Worm (Caenorhabditis elegans) whole organism, late embryonic: Measurements from ENCODE around the gene Y43F8C.5.

ENCODE experiments used
- C08G9.2 ChIP-seq: sonication (generic microtip); optimal IDR thresholded peaks from 2 replicates; lab custom pipeline; 2016; ENCODE audit warnings: mild to moderate bottlenecking, missing genetic modification characterization, moderate library complexity, missing compliant biosample characterization
- C38D4.7 ChIP-seq: fragments of 200-800 bp; sonication (Bioruptor generic); optimal IDR thresholded peaks from 2 replicates; lab custom pipeline; 2018; ENCODE audit warnings: mild to moderate bottlenecking, missing genetic modification characterization, moderate library complexity, missing compliant biosample characterization
- F13H6.1 ChIP-seq: sonication (generic microtip); optimal IDR thresholded peaks from 2 replicates; lab custom pipeline; 2016; ENCODE audit warnings: missing genetic modification characterization, missing compliant biosample characterization
- K02D7.2 ChIP-seq: sonication (generic microtip); optimal IDR thresholded peaks from 2 replicates; lab custom pipeline; 2017; ENCODE audit warnings: mild to moderate bottlenecking, missing genetic modification characterization, missing compliant biosample characterization
- T23F11.4 ChIP-seq: fragments of 200-800 bp; sonication (Bioruptor generic); optimal IDR thresholded peaks from 2 replicates; lab custom pipeline; 2018; ENCODE audit warnings: mild to moderate bottlenecking, missing genetic modification characterization, missing compliant biosample characterization
- ceh-18 ChIP-seq: sonication (generic microtip); optimal IDR thresholded peaks from 2 replicates; lab custom pipeline; 2016; ENCODE audit warnings: missing genetic modification characterization, missing compliant biosample characterization
- ceh-19 ChIP-seq: fragments of 200-800 bp; sonication (Bioruptor generic); optimal IDR thresholded peaks from 2 replicates; lab custom pipeline; 2018; ENCODE audit warnings: mild to moderate bottlenecking, missing genetic modification characterization, missing compliant biosample characterization
- ceh-2 ChIP-seq: sonication (generic microtip); optimal IDR thresholded peaks from 2 replicates; lab custom pipeline; 2016; ENCODE audit warnings: missing genotype, missing genetic modification characterization, missing compliant biosample characterization
- ceh-31 ChIP-seq: sonication (generic microtip); optimal IDR thresholded peaks from 2 replicates; lab custom pipeline; 2016; ENCODE audit warnings: missing genetic modification characterization, missing compliant biosample characterization
- ceh-45 ChIP-seq: fragments of 200-800 bp; sonication (Bioruptor generic); IDR thresholded peaks from 2 replicates; pipeline ENCODE4 v1.3.6; 2022; ENCODE audit warnings: missing genetic modification reagents, missing genetic modification characterization, missing compliant biosample characterization
- ceh-48 ChIP-seq: sonication (generic microtip); optimal IDR thresholded peaks from 2 replicates; lab custom pipeline; 2016; ENCODE audit warnings: missing genetic modification characterization, inconsistent platforms, missing compliant biosample characterization
- ceh-9 ChIP-seq: sonication (generic microtip); optimal IDR thresholded peaks from 2 replicates; lab custom pipeline; 2016; ENCODE audit warnings: mild to moderate bottlenecking, missing genetic modification characterization, inconsistent platforms, missing compliant biosample characterization
- che-1 ChIP-seq: sonication (generic microtip); optimal IDR thresholded peaks from 2 replicates; lab custom pipeline; 2016; ENCODE audit warnings: mild to moderate bottlenecking, missing genetic modification characterization, missing compliant biosample characterization
- dve-1 ChIP-seq: sonication (generic microtip); optimal IDR thresholded peaks from 2 replicates; lab custom pipeline; 2017; ENCODE audit warnings: antibody characterized with exemption, mild to moderate bottlenecking, missing genetic modification characterization, missing compliant biosample characterization
- elt-2 ChIP-seq: sonication (generic microtip); optimal IDR thresholded peaks from 2 replicates; lab custom pipeline; 2016; ENCODE audit warnings: missing genetic modification reagents, missing genetic modification characterization, missing compliant biosample characterization
- elt-4 ChIP-seq: sonication (generic microtip); optimal IDR thresholded peaks from 2 replicates; lab custom pipeline; 2016; ENCODE audit warnings: missing genetic modification characterization, missing compliant biosample characterization
- eyg-1 ChIP-seq: sonication (generic microtip); optimal IDR thresholded peaks from 2 replicates; lab custom pipeline; 2016; ENCODE audit warnings: missing genotype, missing genetic modification characterization, missing compliant biosample characterization
- fax-1 ChIP-seq: sonication (generic microtip); optimal IDR thresholded peaks from 2 replicates; lab custom pipeline; 2016; ENCODE audit warnings: missing genotype, missing genetic modification characterization, missing compliant biosample characterization
- hlh-15 ChIP-seq: sonication (generic microtip); optimal IDR thresholded peaks from 2 replicates; lab custom pipeline; 2016; ENCODE audit warnings: missing genetic modification characterization, missing compliant biosample characterization
- lim-6 ChIP-seq: sonication (generic microtip); optimal IDR thresholded peaks from 2 replicates; lab custom pipeline; 2016; ENCODE audit warnings: missing genetic modification characterization, missing compliant biosample characterization
- mec-3 ChIP-seq: sonication (generic microtip); optimal IDR thresholded peaks from 2 replicates; lab custom pipeline; 2016; ENCODE audit warnings: borderline replicate concordance, missing genetic modification characterization, missing compliant biosample characterization
- nfya-1 ChIP-seq: sonication (generic microtip); optimal IDR thresholded peaks from 2 replicates; lab custom pipeline; 2017; ENCODE audit warnings: missing genetic modification characterization, mild to moderate bottlenecking, missing compliant biosample characterization, antibody characterized with exemption, moderate library complexity
- nhr-11 ChIP-seq: fragments of 150-350 bp; optimal IDR thresholded peaks from 2 replicates; lab custom pipeline; 2014; ENCODE audit warnings: missing biosample characterization, missing genetic modification characterization
- nhr-232 ChIP-seq: sonication (generic microtip); optimal IDR thresholded peaks from 2 replicates; lab custom pipeline; 2016; ENCODE audit warnings: missing genetic modification characterization, missing compliant biosample characterization
- npax-4 ChIP-seq: sonication (generic microtip); optimal IDR thresholded peaks from 2 replicates; lab custom pipeline; 2016; ENCODE audit warnings: missing genetic modification characterization, missing compliant biosample characterization
- odd-2 ChIP-seq: sonication (generic microtip); optimal IDR thresholded peaks from 2 replicates; lab custom pipeline; 2017; ENCODE audit warnings: antibody characterized with exemption, mild to moderate bottlenecking, missing genetic modification characterization, missing compliant biosample characterization
- pat-9 ChIP-seq: fragments of 200-800 bp; sonication (Bioruptor generic); optimal IDR thresholded peaks from 2 replicates; lab custom pipeline; 2018; ENCODE audit warnings: mild to moderate bottlenecking, missing genetic modification characterization, moderate library complexity, missing compliant biosample characterization
- pax-1 ChIP-seq: fragments of 150-350 bp; optimal IDR thresholded peaks from 2 replicates; lab custom pipeline; 2014; ENCODE audit warnings: missing biosample characterization, missing genetic modification characterization
- pha-2 ChIP-seq: sonication (generic microtip); optimal IDR thresholded peaks from 2 replicates; lab custom pipeline; 2017; ENCODE audit warnings: mild to moderate bottlenecking, missing genetic modification characterization, missing compliant biosample characterization
- pha-4 ChIP-seq: fragments of 150-350 bp; optimal IDR thresholded peaks from 2 replicates; lab custom pipeline; 2018; ENCODE audit warnings: missing biosample characterization, missing genetic modification reagents, missing genetic modification characterization
- pqm-1 ChIP-seq: sonication (generic microtip); optimal IDR thresholded peaks from 2 replicates; lab custom pipeline; 2016; ENCODE audit warnings: missing genetic modification characterization, missing compliant biosample characterization
- pros-1 ChIP-seq: fragments of 150-350 bp; optimal IDR thresholded peaks from 2 replicates; lab custom pipeline; 2014; ENCODE audit warnings: missing biosample characterization, missing genetic modification reagents, missing genetic modification characterization
- ref-2 ChIP-seq: sonication (generic microtip); optimal IDR thresholded peaks from 2 replicates; lab custom pipeline; 2016; ENCODE audit warnings: missing genetic modification characterization, missing compliant biosample characterization
- rnt-1 ChIP-seq: sonication (generic microtip); optimal IDR thresholded peaks from 2 replicates; lab custom pipeline; 2016; ENCODE audit warnings: missing genetic modification characterization, missing compliant biosample characterization
- sox-4 ChIP-seq: sonication (generic microtip); optimal IDR thresholded peaks from 2 replicates; lab custom pipeline; 2017; ENCODE audit warnings: mild to moderate bottlenecking, missing genetic modification characterization, inconsistent platforms, missing compliant biosample characterization
- tbx-7 ChIP-seq: sonication (generic microtip); optimal IDR thresholded peaks from 2 replicates; lab custom pipeline; 2016; ENCODE audit warnings: missing genotype, missing genetic modification characterization, missing compliant biosample characterization
- unc-55 ChIP-seq: sonication (generic microtip); optimal IDR thresholded peaks from 2 replicates; lab custom pipeline; 2017; ENCODE audit warnings: missing biosample characterization, missing genetic modification reagents, missing genetic modification characterization
- zip-5 ChIP-seq: sonication (generic microtip); optimal IDR thresholded peaks from 2 replicates; lab custom pipeline; 2016; ENCODE audit warnings: missing genetic modification characterization, missing compliant biosample characterization

Y43F8C.5 gene

DNA sequence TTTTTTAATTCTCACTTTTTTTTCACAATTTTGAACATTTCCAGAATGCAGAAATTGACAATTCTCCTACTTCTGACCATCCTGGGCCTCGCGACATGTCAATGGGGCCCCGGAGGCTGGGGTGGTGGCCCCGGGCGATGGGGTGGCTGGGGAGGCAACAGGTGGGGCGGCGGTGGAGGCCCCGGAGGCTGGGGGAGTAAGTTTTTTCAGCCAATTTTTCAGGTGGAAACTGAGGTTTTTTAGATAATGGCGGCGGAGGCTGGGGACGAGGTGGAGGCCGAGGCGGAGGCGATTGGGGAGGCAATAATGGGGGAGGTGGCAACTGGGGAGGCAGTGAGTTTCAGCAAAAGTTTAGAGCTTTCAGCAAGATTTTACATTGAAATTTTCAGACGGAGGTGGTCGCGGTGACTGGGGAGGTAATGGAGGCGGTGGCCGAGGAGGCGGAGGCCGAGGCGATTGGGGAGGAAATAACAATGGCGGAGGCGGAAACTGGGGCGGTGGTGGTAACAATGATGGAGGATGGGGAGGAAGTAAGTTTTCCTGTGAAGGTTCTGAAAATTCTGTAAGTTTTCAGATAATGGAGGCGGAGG, 22.2 kb downstream of the Y43F8C.5 start:
- TF ChIP-seq elt-4 (tag; lab: Kevin White, UChicago) = no peak
- peak; percentile 24 for TF ChIP-seq ceh-9 (tag; lab: Kevin White, UChicago)
- TF ChIP-seq K02D7.2 (tag; lab: Kevin White, UChicago) = peak; percentile 10

DNA sequence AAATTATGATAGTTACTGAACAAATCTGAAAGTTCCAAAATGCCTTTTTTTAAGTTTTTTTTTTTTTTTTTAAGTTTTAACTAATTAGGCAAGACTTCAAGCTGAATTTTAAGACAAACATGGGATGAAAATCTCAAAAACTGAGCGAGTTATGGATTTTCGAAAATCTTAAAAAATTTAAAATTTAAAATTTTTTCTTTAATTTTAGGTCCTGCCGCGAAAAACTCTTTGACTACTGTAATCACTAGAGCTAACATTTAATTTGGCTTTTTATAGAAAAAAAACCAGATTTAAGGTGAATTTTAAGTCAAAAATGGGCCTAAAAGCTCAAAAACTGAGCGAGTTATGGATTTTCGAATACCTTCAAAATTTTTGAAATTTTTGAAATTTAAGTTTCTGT, 23.3 kb downstream of the Y43F8C.5 start, which contains the start of gene grsp-1:
Gene grsp-1 (plus strand): TSS at position 301 of the 400 bp plus-strand sequence.
- TF ChIP-seq hlh-15 (tag; lab: Kevin White, UChicago) (no peak), nhr-11 (tag; lab: Kevin White, UChicago) (no peak), ceh-31 (no peak), pros-1 (tag; lab: Kevin White, UChicago) (no peak), odd-2 (tag; lab: Kevin White, UChicago) (no peak), ceh-2 (no peak), ceh-48 (tag; lab: Kevin White, UChicago) (no peak), rnt-1 (tag; lab: Kevin White, UChicago) (no peak), elt-2 (no peak), pha-4 (tag; lab: Kevin White, UChicago) (no peak)

DNA sequence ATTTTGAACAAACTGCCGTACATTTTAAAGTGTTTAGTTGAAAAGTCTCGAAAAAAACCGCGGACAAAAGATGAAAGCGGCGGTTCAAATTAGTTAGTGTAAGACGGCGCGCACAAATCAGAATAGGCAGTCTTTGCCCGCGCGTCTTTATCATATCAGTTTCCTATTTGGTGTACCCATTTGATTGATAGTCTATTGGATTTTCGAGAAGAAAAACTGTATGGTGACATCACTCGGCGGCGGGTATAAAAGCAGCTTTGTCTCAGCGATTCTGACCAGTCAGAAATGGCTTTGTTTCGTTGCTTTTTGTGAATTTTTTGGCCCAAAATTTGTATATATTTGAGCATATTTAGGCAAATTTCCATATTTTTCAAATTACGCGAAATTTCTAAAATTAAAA, 23.8 kb downstream of the Y43F8C.5 start:
- TF ChIP-seq C08G9.2 (tag; lab: Kevin White, UChicago) (no peak), ref-2 (tag; lab: Kevin White, UChicago) (no peak), pros-1 (tag; lab: Kevin White, UChicago) (no peak), pax-1 (tag; lab: Kevin White, UChicago) (no peak), dve-1 (tag; lab: Kevin White, UChicago) (no peak), sox-4 (tag; lab: Kevin White, UChicago) (no peak), ceh-31 (no peak), unc-55 (GFP tag; lab: Kevin White, UChicago) (no peak), npax-4 (tag; lab: Kevin White, UChicago) (no peak)

DNA sequence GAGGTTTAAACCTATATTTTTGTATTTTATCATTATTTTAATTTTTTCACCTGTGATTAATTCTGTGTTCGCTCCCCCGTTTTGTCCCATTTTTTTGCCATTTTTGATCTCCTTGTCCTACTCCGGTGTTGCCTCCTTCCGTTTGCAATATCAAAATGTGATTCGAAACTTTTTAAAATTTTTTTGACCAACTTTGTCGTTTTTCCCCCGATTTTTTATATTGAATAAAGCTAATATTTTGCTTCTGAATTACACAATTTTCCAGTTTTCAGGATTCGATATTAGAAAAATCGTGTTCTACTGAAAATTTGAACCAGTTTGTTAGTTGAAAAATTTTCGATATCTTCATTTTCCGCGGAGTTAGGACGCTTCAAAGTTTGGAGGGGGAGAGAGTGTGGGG, 26.6 kb downstream of the Y43F8C.5 start, which contains the start of gene nlp-25:
Gene nlp-25 (plus strand): TSS at position 301 of the 400 bp plus-strand sequence.
- TF ChIP-seq ceh-19 (GFP tag; lab: Kevin White, UChicago) (no peak), lim-6 (tag; lab: Kevin White, UChicago) (no peak), tbx-7 (no peak), C08G9.2 (tag; lab: Kevin White, UChicago) (no peak), sox-4 (tag; lab: Kevin White, UChicago) (no peak), ceh-31 (no peak), C38D4.7 (GFP tag; lab: Kevin White, UChicago) (no peak), mec-3 (tag; lab: Kevin White, UChicago) (no peak), K02D7.2 (tag; lab: Kevin White, UChicago) (no peak), nfya-1 (tag; lab: Kevin White, UChicago) (no peak), pqm-1 (tag; lab: Kevin White, UChicago) (no peak), ceh-18 (tag; lab: Kevin White, UChicago) (no peak), fax-1 (tag; lab: Kevin White, UChicago) (no peak), eyg-1 (tag; lab: Kevin White, UChicago) (no peak), ref-2 (tag; lab: Kevin White, UChicago) (no peak), pat-9 (tag; lab: Kevin White, UChicago) (no peak), che-1 (tag; lab: Kevin White, UChicago) (no peak)

DNA sequence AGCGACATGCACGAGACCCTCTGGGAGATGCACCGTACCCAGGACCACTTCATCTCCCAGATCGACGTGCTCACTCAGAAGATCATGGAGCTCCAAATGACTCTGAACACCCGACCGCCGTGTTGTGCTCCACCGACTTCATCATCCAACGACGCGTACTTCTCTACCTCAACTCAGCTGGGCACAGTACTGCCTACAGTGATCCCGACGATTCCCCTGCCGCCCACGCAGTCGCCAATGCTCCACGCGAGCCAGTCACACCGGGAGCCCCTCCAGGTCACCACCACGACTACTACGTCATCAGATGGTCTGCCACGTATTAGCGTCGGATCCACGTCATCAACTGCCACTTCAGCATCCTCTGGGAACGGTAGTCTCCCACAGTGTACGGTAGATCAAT, 27.0 kb downstream of the Y43F8C.5 start:
- no peak for TF ChIP-seq zip-5 (tag; lab: Kevin White, UChicago)
- no peak for TF ChIP-seq nhr-232
- TF ChIP-seq K02D7.2 (tag; lab: Kevin White, UChicago) = no peak
- TF ChIP-seq ceh-45 (GFP tag; lab: Robert Waterston, UW) = no peak
- TF ChIP-seq F13H6.1 (tag; lab: Kevin White, UChicago) = no peak
- no peak for TF ChIP-seq T23F11.4
- no peak for TF ChIP-seq pha-2 (tag; lab: Kevin White, UChicago)
